Fruit fly (Drosophila melanogaster): ENCODE measurements around the gene CG32641.

The CG32641 gene

dm6 chrX:13159481-13159880 is 24.8 kb upstream of the CG32641 start, which contains the start of the genes Bap60 and CG12096 (continued):
- TF ChIP-seq Chrac-16 (GFP tag; optimal IDR thresholded peaks at IDR 0.05), result peak; percentile 62
- TF ChIP-seq CG12071 (GFP tag; optimal IDR thresholded peaks at IDR 0.05), result no peak
- no peak for TF ChIP-seq danr (GFP tag; IDR thresholded peaks at IDR 0.05)
- peak; percentile 65 for TF ChIP-seq pnt (GFP tag; optimal IDR thresholded peaks at IDR 0.05)
- TF ChIP-seq CG14710 (tag; optimal IDR thresholded peaks at IDR 0.05), result peak; percentile 88
- 0 out of 2 replicates have a peak, but pooled peaks have one; percentile 26 for TF ChIP-seq wdn (GFP tag; IDR thresholded peaks at IDR 0.05)
- TF ChIP-seq ato (GFP tag; IDR thresholded peaks at IDR 0.05; ENCODE audit: partially characterized antibody), result 0 out of 2 replicates have a peak, but pooled peaks have one; percentile 64
- peak; percentile 68 for TF ChIP-seq NC2β (GFP tag; optimal IDR thresholded peaks at IDR 0.05)
- peak; percentile 45 for TF ChIP-seq ewg (GFP tag; optimal IDR thresholded peaks at IDR 0.05)
- TF ChIP-seq CTCF (GFP tag; optimal IDR thresholded peaks at IDR 0.05), result peak; percentile 32
- TF ChIP-seq odd (GFP tag; optimal IDR thresholded peaks at IDR 0.05), result peak; percentile 44
- TF ChIP-seq CG3726 (GFP tag; IDR thresholded peaks at IDR 0.05), result no peak
- peak; percentile 8; the same call in 1 of the 3 replicates for TF ChIP-seq CG34422 (GFP tag; IDR thresholded peaks at IDR 0.05)
- TF ChIP-seq CG12391 (tag; optimal IDR thresholded peaks at IDR 0.05), result peak; percentile 86
- TF ChIP-seq Drgx (GFP tag; IDR thresholded peaks at IDR 0.05), result no peak
- peak in 1 of 2 experiments; percentile 82 for TF ChIP-seq Pdp1 (GFP tag; optimal IDR thresholded peaks at IDR 0.05)
- peak; percentile 86 for TF ChIP-seq CG7786 (GFP tag; optimal IDR thresholded peaks at IDR 0.05)
- no peak for TF ChIP-seq sd (tag; optimal IDR thresholded peaks at IDR 0.05)
- TF ChIP-seq wor (GFP tag; IDR thresholded peaks at IDR 0.05), result no peak
- TF ChIP-seq pros (GFP tag; optimal IDR thresholded peaks at IDR 0.05), result no peak
- TF ChIP-seq Jarid2 (GFP tag; optimal IDR thresholded peaks at IDR 0.05), result peak; percentile 9
- TF ChIP-seq CG17361 (GFP tag; IDR thresholded peaks at IDR 0.05), result peak; percentile 84
- no peak for TF ChIP-seq CG31388 (GFP tag; optimal IDR thresholded peaks at IDR 0.05)
- no peak for TF ChIP-seq Vsx1 (GFP tag; optimal IDR thresholded peaks at IDR 0.05)
- peak; percentile 83 for TF ChIP-seq CG13424 (tag; optimal IDR thresholded peaks at IDR 0.05)
- TF ChIP-seq rib (GFP tag; IDR thresholded peaks at IDR 0.05), result no peak
- TF ChIP-seq yki (optimal IDR thresholded peaks at IDR 0.05), result no peak
- peak; percentile 63 for TF ChIP-seq Meics (GFP tag; optimal IDR thresholded peaks at IDR 0.05)
- peak; percentile 30 for TF ChIP-seq cwo (GFP tag; optimal IDR thresholded peaks at IDR 0.05)
- peak; percentile 52; the same call in 1 of the 2 replicates for TF ChIP-seq vvl (GFP tag; IDR thresholded peaks at IDR 0.05)
- TF ChIP-seq Hr3 (GFP tag; optimal IDR thresholded peaks at IDR 0.05), result peak; percentile 70
- peak; percentile 70 for TF ChIP-seq nerfin-1 (tag; optimal IDR thresholded peaks at IDR 0.05)
- TF ChIP-seq CG32772 (GFP tag; IDR thresholded peaks at IDR 0.05), result 0 out of 2 replicates have a peak, but pooled peaks have one; percentile 16
- TF ChIP-seq gsb (GFP tag; IDR thresholded peaks at IDR 0.05), result no peak
- no peak for TF ChIP-seq z (GFP tag; IDR thresholded peaks at IDR 0.05)
- no peak for TF ChIP-seq ATbp (GFP tag; optimal IDR thresholded peaks at IDR 0.05)
- TF ChIP-seq gem (tag; optimal IDR thresholded peaks at IDR 0.05), result peak; percentile 83
- TF ChIP-seq CG7556 (GFP tag; optimal IDR thresholded peaks at IDR 0.05), result peak; percentile 60
- no peak for TF ChIP-seq CG10959 (GFP tag; IDR thresholded peaks at IDR 0.05)
- 0 out of 3 replicates have a peak, but pooled peaks have one; percentile 59 for TF ChIP-seq zen2 (GFP tag; IDR thresholded peaks at IDR 0.05; ENCODE audit: partially characterized antibody)
- no peak; the same call in 1 of the 2 replicates for TF ChIP-seq CG31441 (GFP tag; IDR thresholded peaks at IDR 0.05)
- peak; percentile 41 for TF ChIP-seq schlank (tag; optimal IDR thresholded peaks at IDR 0.05)
- peak; percentile 65 for TF ChIP-seq cg (GFP tag; optimal IDR thresholded peaks at IDR 0.05)
- peak; percentile 90 for TF ChIP-seq nmo (GFP tag; optimal IDR thresholded peaks at IDR 0.05)
- peak; percentile 75 for TF ChIP-seq CG18262 (tag; optimal IDR thresholded peaks at IDR 0.05)
- TF ChIP-seq CG31224 (GFP tag; IDR thresholded peaks at IDR 0.05), result peak; percentile 27; the same call in 1 of the 2 replicates
- TF ChIP-seq CG10565 (GFP tag; optimal IDR thresholded peaks at IDR 0.05), result no peak
- TF ChIP-seq Eip74EF (GFP tag; optimal IDR thresholded peaks at IDR 0.05), result no peak
- TF ChIP-seq CG32532 (GFP tag; IDR thresholded peaks at IDR 0.05), result peak; percentile 62
- peak; percentile 64 for TF ChIP-seq Fer2 (tag; optimal IDR thresholded peaks at IDR 0.05)
- TF ChIP-seq CG32767 (GFP tag; IDR thresholded peaks at IDR 0.05), result no peak

Measured in whole organism, embryonic.